Fruit fly (Drosophila melanogaster) whole organism, embryonic: ENCODE data around the gene Rdh.
A peak's percentile ranks its signal among the peaks of the same experiment; 100 is the strongest.

ENCODE experiments used
- Atf3 ChIP-seq: fragments of 200-800 bp; sonication (Bioruptor generic); optimal IDR thresholded peaks from 3 replicates; lab custom pipeline; 2016; ENCODE audit warnings: missing biosample characterization, missing genetic modification characterization
- CG10654 ChIP-seq: fragments of 200-800 bp; sonication (Bioruptor generic); optimal IDR thresholded peaks from 2 replicates; lab custom pipeline; 2016; ENCODE audit warnings: missing biosample characterization, missing genetic modification characterization
- CG11456 ChIP-seq: fragments of 200-800 bp; sonication (Bioruptor generic); IDR thresholded peaks from 3 replicates; pipeline ENCODE4 v1.3.6; 2022; ENCODE audit warnings: missing biosample characterization, missing genetic modification characterization
- CG15479 ChIP-seq: fragments of 200-800 bp; sonication (Bioruptor generic); optimal IDR thresholded peaks from 3 replicates; lab custom pipeline; 2019; ENCODE audit warnings: missing biosample characterization, mild to moderate bottlenecking, missing genetic modification characterization, moderate library complexity
- CG17612 ChIP-seq: fragments of 200-800 bp; sonication (Bioruptor generic); IDR thresholded peaks from 2 replicates; pipeline ENCODE4 v1.3.6; 2022; ENCODE audit warnings: missing biosample characterization, missing genetic modification characterization
- CG30403 ChIP-seq: fragments of 200-800 bp; sonication (Bioruptor generic); optimal IDR thresholded peaks from 3 replicates; lab custom pipeline; 2016; ENCODE audit warnings: missing biosample characterization, missing genetic modification characterization
- CG31441 ChIP-seq: fragments of 200-800 bp; sonication (Bioruptor generic); IDR thresholded peaks from 2 replicates; pipeline ENCODE4 v1.3.6; 2022; ENCODE audit warnings: missing biosample characterization, missing genetic modification characterization
- CG4328 ChIP-seq: fragments of 200-800 bp; sonication (Bioruptor generic); optimal IDR thresholded peaks from 3 replicates; lab custom pipeline; 2017; ENCODE audit warnings: missing biosample characterization, missing genetic modification reagents, missing genetic modification characterization
- CG4820 ChIP-seq: fragments of 200-800 bp; sonication (Bioruptor generic); optimal IDR thresholded peaks from 3 replicates; lab custom pipeline; 2016; ENCODE audit warnings: missing biosample characterization, missing genetic modification characterization
- CG7357 ChIP-seq: fragments of 200-800 bp; sonication (Bioruptor generic); IDR thresholded peaks from 3 replicates; pipeline ENCODE4 v1.3.6; 2022; ENCODE audit warnings: missing biosample characterization, missing genetic modification characterization
- CG7745 ChIP-seq: fragments of 200-800 bp; sonication (Bioruptor generic); optimal IDR thresholded peaks from 2 replicates; lab custom pipeline; 2018; ENCODE audit warnings: missing biosample characterization, mild to moderate bottlenecking, missing genetic modification characterization, moderate library complexity
- CG8281 ChIP-seq: fragments of 200-800 bp; sonication (Bioruptor generic); optimal IDR thresholded peaks from 2 replicates; lab custom pipeline; 2018; ENCODE audit warnings: missing biosample characterization, mild to moderate bottlenecking, missing genetic modification characterization, moderate library complexity
- CG9215 ChIP-seq: fragments of 200-800 bp; sonication (Bioruptor generic); IDR thresholded peaks from 2 replicates; pipeline ENCODE4 v1.3.6; 2022; ENCODE audit warnings: missing biosample characterization, missing genetic modification characterization
- NC2β ChIP-seq: fragments of 200-800 bp; sonication (Bioruptor generic); optimal IDR thresholded peaks from 2 replicates; lab custom pipeline; 2016; ENCODE audit warnings: missing biosample characterization, missing genetic modification characterization
- NfI ChIP-seq: fragments of 200-800 bp; sonication (Bioruptor generic); optimal IDR thresholded peaks from 3 replicates; lab custom pipeline; 2018; ENCODE audit warnings: missing biosample characterization, mild to moderate bottlenecking, missing genetic modification characterization, moderate library complexity
- Poxn ChIP-seq: fragments of 200-800 bp; sonication (Bioruptor generic); IDR thresholded peaks from 2 replicates; pipeline ENCODE4 v1.3.6; 2022; ENCODE audit warnings: missing biosample characterization, missing genetic modification characterization
- Taf1 ChIP-seq: fragments of 200-800 bp; sonication (Bioruptor generic); IDR thresholded peaks from 2 replicates; pipeline ENCODE4 v1.3.6; 2022; ENCODE audit warnings: missing biosample characterization, missing genetic modification characterization
- Tbp ChIP-seq: fragments of >200 bp; optimal IDR thresholded peaks from 2 replicates; lab custom pipeline; 2018; ENCODE audit warnings: missing biosample characterization, missing genetic modification characterization
- abd-A ChIP-seq: fragments of 200-800 bp; sonication (Bioruptor generic); optimal IDR thresholded peaks from 3 replicates; lab custom pipeline; 2019; ENCODE audit warnings: missing biosample characterization, mild to moderate bottlenecking, missing genetic modification characterization, moderate library complexity
- ato ChIP-seq: fragments of 200-800 bp; sonication (Bioruptor generic); IDR thresholded peaks from 2 replicates; pipeline ENCODE4 v1.3.6; 2022; ENCODE audit warnings: missing biosample characterization, missing genetic modification characterization; ENCODE audit not compliant: partially characterized antibody
- bbx ChIP-seq: fragments of 200-800 bp; sonication (Bioruptor generic); IDR thresholded peaks from 2 replicates; pipeline ENCODE4 v1.3.6; 2022; ENCODE audit warnings: missing biosample characterization, missing genetic modification characterization; ENCODE audit not compliant: partially characterized antibody
- cad ChIP-seq: fragments of >200 bp; optimal IDR thresholded peaks from 2 replicates; lab custom pipeline; 2017; ENCODE audit warnings: missing biosample characterization, missing genetic modification characterization
- crol ChIP-seq: fragments of 200-800 bp; sonication (Bioruptor generic); IDR thresholded peaks from 2 replicates; pipeline ENCODE4 v1.3.6; 2022; ENCODE audit warnings: missing biosample characterization, missing genetic modification characterization
- eve ChIP-seq, 2 experiments: fragments of >200 bp; optimal IDR thresholded peaks; 2 replicates each; lab custom pipeline; 2017; ENCODE audit warnings: missing biosample characterization in 2 of 2, missing genetic modification characterization in 2 of 2
- ewg ChIP-seq: fragments of 200-800 bp; sonication (Bioruptor generic); optimal IDR thresholded peaks from 3 replicates; lab custom pipeline; 2017; ENCODE audit warnings: mild to moderate bottlenecking, missing biosample characterization, missing genetic modification reagents, missing genetic modification characterization
- ftz-f1 ChIP-seq: fragments of 200-800 bp; sonication (Bioruptor generic); optimal IDR thresholded peaks from 2 replicates; lab custom pipeline; 2016; ENCODE audit warnings: missing biosample characterization, missing genetic modification characterization
- insv ChIP-seq, 2 experiments: fragments of 200-800 bp; sonication (Bioruptor generic); optimal IDR thresholded peaks; 3 replicates each; lab custom pipeline; 2016 to 2018; ENCODE audit warnings: missing biosample characterization in 2 of 2, missing genetic modification characterization in 2 of 2
- jing ChIP-seq: fragments of 200-800 bp; sonication (Bioruptor generic); optimal IDR thresholded peaks from 2 replicates; lab custom pipeline; 2018; ENCODE audit warnings: missing biosample characterization, mild to moderate bottlenecking, missing genetic modification characterization
- kni ChIP-seq: fragments of 200-800 bp; sonication (Bioruptor generic); optimal IDR thresholded peaks from 3 replicates; lab custom pipeline; 2017; ENCODE audit warnings: mild to moderate bottlenecking, missing biosample characterization, missing genetic modification reagents, missing genetic modification characterization
- lbe ChIP-seq: fragments of 200-800 bp; sonication (Bioruptor generic); optimal IDR thresholded peaks from 2 replicates; lab custom pipeline; 2016; ENCODE audit warnings: missing biosample characterization, mild to moderate bottlenecking, missing genetic modification characterization
- luna ChIP-seq: fragments of 200-800 bp; sonication (Bioruptor generic); optimal IDR thresholded peaks from 2 replicates; lab custom pipeline; 2016; ENCODE audit warnings: missing biosample characterization, missing genetic modification characterization
- nom ChIP-seq: fragments of 200-800 bp; sonication (Bioruptor generic); optimal IDR thresholded peaks from 2 replicates; lab custom pipeline; 2017; ENCODE audit warnings: missing biosample characterization, missing genetic modification characterization, mild to moderate bottlenecking, moderate library complexity, missing genetic modification reagents
- oc ChIP-seq: fragments of 200-800 bp; sonication (Bioruptor generic); optimal IDR thresholded peaks from 2 replicates; lab custom pipeline; 2018; ENCODE audit warnings: missing biosample characterization, mild to moderate bottlenecking, missing genetic modification characterization, moderate library complexity
- phol ChIP-seq: fragments of 200-800 bp; sonication (Bioruptor generic); optimal IDR thresholded peaks from 3 replicates; lab custom pipeline; 2018; ENCODE audit warnings: missing biosample characterization, mild to moderate bottlenecking, missing genetic modification characterization, moderate library complexity
- psq ChIP-seq: fragments of 200-800 bp; sonication (Bioruptor generic); optimal IDR thresholded peaks from 2 replicates; lab custom pipeline; 2017; ENCODE audit warnings: missing biosample characterization, missing genetic modification characterization
- pzg ChIP-seq: fragments of 200-800 bp; sonication (Bioruptor generic); optimal IDR thresholded peaks from 3 replicates; lab custom pipeline; 2018; ENCODE audit warnings: missing biosample characterization, mild to moderate bottlenecking, missing genetic modification characterization, moderate library complexity
- sqz ChIP-seq: fragments of 200-800 bp; sonication (Bioruptor generic); optimal IDR thresholded peaks from 3 replicates; lab custom pipeline; 2018; ENCODE audit warnings: missing biosample characterization, mild to moderate bottlenecking, missing genetic modification characterization
- stc ChIP-seq: fragments of 200-800 bp; sonication (Bioruptor generic); IDR thresholded peaks from 2 replicates; pipeline ENCODE4 v1.3.6; 2022; ENCODE audit warnings: missing biosample characterization, missing genetic modification characterization
- tio ChIP-seq: fragments of 200-800 bp; sonication (Bioruptor generic); optimal IDR thresholded peaks from 2 replicates; lab custom pipeline; 2017; ENCODE audit warnings: missing biosample characterization, missing genetic modification characterization, inconsistent platforms
- trh ChIP-seq: fragments of 200-800 bp; sonication (Bioruptor generic); optimal IDR thresholded peaks from 2 replicates; lab custom pipeline; 2016; ENCODE audit warnings: missing biosample characterization, missing genetic modification characterization
- unpg ChIP-seq: fragments of 200-800 bp; sonication (Bioruptor generic); optimal IDR thresholded peaks from 3 replicates; lab custom pipeline; 2018; ENCODE audit warnings: missing biosample characterization, mild to moderate bottlenecking, missing genetic modification characterization, moderate library complexity
- wek ChIP-seq: fragments of 200-800 bp; sonication (Bioruptor generic); optimal IDR thresholded peaks from 3 replicates; lab custom pipeline; 2018; ENCODE audit warnings: missing biosample characterization, mild to moderate bottlenecking, missing genetic modification characterization, moderate library complexity
- zf30C ChIP-seq: fragments of 200-800 bp; sonication (Bioruptor generic); optimal IDR thresholded peaks from 3 replicates; lab custom pipeline; 2018; ENCODE audit warnings: missing biosample characterization, mild to moderate bottlenecking, missing genetic modification characterization

Gene Rdh

dm6 chr3L:3782584-3783218 lies 42.5 kb upstream of the Rdh start (continued):
- TF ChIP-seq oc (tag; lab: Kevin White, UChicago) (no peak), zf30C (no peak), stc (no peak), pzg (no peak), phol (tag; lab: Kevin White, UChicago) (no peak), CG30403 (no peak), CG7745 (tag; lab: Kevin White, UChicago) (no peak), nom (GFP tag; lab: Kevin White, UChicago) (peak; percentile 36), ftz-f1 (GFP tag; lab: Kevin White, UChicago) (no peak), CG4820 (GFP tag; lab: Kevin White, UChicago) (no peak), Taf1 (no peak), NfI (GFP tag; lab: Kevin White, UChicago) (no peak), kni (GFP tag; lab: Kevin White, UChicago) (peak; percentile 9), abd-A (tag; lab: Kevin White, UChicago) (no peak), CG17612 (GFP tag; lab: Robert Waterston, UW) (no peak), unpg (GFP tag; lab: Kevin White, UChicago) (no peak), Poxn (GFP tag; lab: Robert Waterston, UW) (no peak), cad (peak; percentile 7), ewg (GFP tag; lab: Kevin White, UChicago) (no peak), NC2β (GFP tag; lab: Kevin White, UChicago) (no peak), CG15479 (GFP tag; lab: Kevin White, UChicago) (peak; percentile 36), bbx (GFP tag; lab: Robert Waterston, UW) (no peak), luna (GFP tag; lab: Kevin White, UChicago) (no peak), CG8281 (tag; lab: Kevin White, UChicago) (peak; percentile 86), eve (GFP tag; optimal IDR thresholded peaks at IDR 0.05; lab: Kevin White, UChicago) (no peak), lbe (GFP tag; lab: Kevin White, UChicago) (no peak), CG31441 (GFP tag; lab: Robert Waterston, UW) (no peak), CG9215 (GFP tag; lab: Robert Waterston, UW) (no peak), Tbp (GFP tag; lab: Kevin White, UChicago) (no peak), crol (peak; percentile 19; the same call in 1 of the 2 replicates), ato (GFP tag; lab: Robert Waterston, UW) (no peak), wek (GFP tag; lab: Kevin White, UChicago) (no peak), trh (GFP tag; lab: Kevin White, UChicago) (no peak), CG4328 (GFP tag; lab: Kevin White, UChicago) (no peak), CG7357 (GFP tag; lab: Robert Waterston, UW) (no peak), psq (GFP tag; lab: Kevin White, UChicago) (peak; percentile 38), CG11456 (GFP tag; lab: Robert Waterston, UW) (no peak), Atf3 (GFP tag; lab: Kevin White, UChicago) (no peak), sqz (GFP tag; lab: Kevin White, UChicago) (no peak), tio (no peak), insv (GFP tag; optimal IDR thresholded peaks at IDR 0.05; lab: Kevin White, UChicago) (peak in 1 of 2 experiments; percentile 92), jing (GFP tag; lab: Kevin White, UChicago) (no peak), CG10654 (no peak)
